Fruit fly (Drosophila melanogaster) whole organism, adult: ENCODE data around the gene SdicC.
"Not testable (repeated sequence)": the region's sequence is repeated elsewhere in the genome, so short reads cannot be mapped to it uniquely, and the experiment has no call there.

ENCODE experiments used
- CG11617 ChIP-seq: fragments of 200-800 bp; sonication (Bioruptor generic); optimal IDR thresholded peaks from 2 replicates; lab custom pipeline; 2017; ENCODE audit warnings: mild to moderate bottlenecking, missing biosample characterization, missing genetic modification reagents, missing genetic modification characterization
- CG12768 ChIP-seq: fragments of 200-800 bp; sonication (Bioruptor generic); optimal IDR thresholded peaks from 2 replicates; lab custom pipeline; 2017; ENCODE audit warnings: missing biosample characterization, missing genetic modification characterization, mild to moderate bottlenecking, moderate library complexity, missing genetic modification reagents
- CG14711 ChIP-seq: fragments of 200-800 bp; sonication (Bioruptor generic); optimal IDR thresholded peaks from 2 replicates; lab custom pipeline; 2018; ENCODE audit warnings: missing biosample characterization, mild to moderate bottlenecking, missing genetic modification characterization, moderate library complexity
- CG1620 ChIP-seq: fragments of 200-800 bp; sonication (Bioruptor generic); optimal IDR thresholded peaks from 2 replicates; lab custom pipeline; 2016; ENCODE audit warnings: missing biosample characterization, missing genetic modification characterization
- CG33017 ChIP-seq: fragments of 200-800 bp; sonication (Bioruptor generic); optimal IDR thresholded peaks from 2 replicates; lab custom pipeline; 2018; ENCODE audit warnings: missing biosample characterization, mild to moderate bottlenecking, missing genetic modification characterization, moderate library complexity
- CG5204 ChIP-seq: fragments of 200-800 bp; sonication (Bioruptor generic); optimal IDR thresholded peaks from 2 replicates; lab custom pipeline; 2016; ENCODE audit warnings: missing biosample characterization, missing genetic modification characterization
- CG7045 ChIP-seq: fragments of 200-800 bp; sonication (Bioruptor generic); optimal IDR thresholded peaks from 2 replicates; lab custom pipeline; 2017; ENCODE audit warnings: missing biosample characterization, mild to moderate bottlenecking, missing genetic modification characterization
- CG7101 ChIP-seq: fragments of 200-800 bp; sonication (Bioruptor generic); optimal IDR thresholded peaks from 2 replicates; lab custom pipeline; 2018; ENCODE audit warnings: missing biosample characterization, mild to moderate bottlenecking, missing genetic modification characterization, moderate library complexity
- Clk ChIP-seq: fragments of 200-800 bp; sonication (Bioruptor generic); optimal IDR thresholded peaks from 2 replicates; lab custom pipeline; 2017; ENCODE audit warnings: missing biosample characterization, missing genetic modification characterization
- Crg-1 ChIP-seq: fragments of 200-800 bp; sonication (Bioruptor generic); optimal IDR thresholded peaks from 2 replicates; lab custom pipeline; 2016; ENCODE audit warnings: missing biosample characterization, missing genetic modification characterization
- Hr96 ChIP-seq: fragments of 200-800 bp; sonication (Bioruptor generic); optimal IDR thresholded peaks from 2 replicates; lab custom pipeline; 2016; ENCODE audit warnings: missing biosample characterization, missing genetic modification characterization
- Mnt ChIP-seq: fragments of 200-800 bp; sonication (Bioruptor generic); optimal IDR thresholded peaks from 2 replicates; lab custom pipeline; 2016; ENCODE audit warnings: missing biosample characterization, mild to moderate bottlenecking, missing genetic modification characterization
- bab1 ChIP-seq: fragments of 200-800 bp; sonication (Bioruptor generic); optimal IDR thresholded peaks from 3 replicates; lab custom pipeline; 2019; ENCODE audit warnings: missing biosample characterization, mild to moderate bottlenecking, missing genetic modification characterization, moderate library complexity
- cic ChIP-seq: fragments of 200-800 bp; sonication (Bioruptor generic); optimal IDR thresholded peaks from 2 replicates; lab custom pipeline; 2017; ENCODE audit warnings: missing biosample characterization, mild to moderate bottlenecking, missing genetic modification characterization, moderate library complexity
- cnc ChIP-seq, 2 experiments: fragments of >200 bp; optimal IDR thresholded peaks; 2 replicates each; lab custom pipeline; 2017
- kay ChIP-seq: fragments of 200-800 bp; sonication (Bioruptor generic); peaks from one replicate; lab custom pipeline; 2016; ENCODE audit warnings: missing biosample characterization, missing genetic modification characterization, borderline replicate concordance
- ovo ChIP-seq: fragments of 200-800 bp; sonication (Bioruptor generic); optimal IDR thresholded peaks from 2 replicates; lab custom pipeline; 2016; ENCODE audit warnings: missing biosample characterization, missing genetic modification characterization
- pad ChIP-seq: fragments of 200-800 bp; sonication (Bioruptor generic); optimal IDR thresholded peaks from 3 replicates; lab custom pipeline; 2017; ENCODE audit warnings: missing biosample characterization, missing genetic modification characterization, mild to moderate bottlenecking, moderate library complexity, missing genetic modification reagents
- tj ChIP-seq: fragments of 200-800 bp; sonication (Bioruptor generic); optimal IDR thresholded peaks from 3 replicates; lab custom pipeline; 2017; ENCODE audit warnings: missing biosample characterization, mild to moderate bottlenecking, missing genetic modification characterization, moderate library complexity
- toe ChIP-seq: fragments of 200-800 bp; sonication (Bioruptor generic); optimal IDR thresholded peaks from 2 replicates; lab custom pipeline; 2016; ENCODE audit warnings: missing biosample characterization, missing genetic modification characterization

Gene SdicC

DNA sequence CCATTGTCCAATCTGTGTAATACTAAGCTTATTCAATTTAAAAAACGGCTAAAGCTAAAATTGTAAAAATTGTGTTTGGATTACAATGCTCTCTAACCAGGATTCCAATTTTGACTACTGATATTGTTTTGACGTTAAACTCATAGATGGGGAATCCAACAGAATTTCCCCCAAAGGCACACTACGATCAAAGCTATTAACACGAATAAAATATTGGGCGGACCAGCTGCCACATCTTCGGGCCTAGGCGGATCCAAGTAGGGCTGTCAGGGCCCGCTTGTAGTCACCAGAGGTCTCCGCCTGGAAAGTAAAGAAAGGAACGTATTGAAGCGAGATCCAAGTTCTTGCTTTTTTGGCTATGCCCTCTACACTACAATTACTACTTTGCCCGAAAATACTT is at the start of gene SdicC:
SdicC (minus strand) TSS at position 101 of the 400 bp plus-strand sequence.
- not testable (repeated sequence) for TF ChIP-seq CG7101 (tag; lab: Kevin White, UChicago); cnc (optimal IDR thresholded peaks at IDR 0.05; lab: Kevin White, UChicago); CG12768 (GFP tag; lab: Kevin White, UChicago)

DNA sequence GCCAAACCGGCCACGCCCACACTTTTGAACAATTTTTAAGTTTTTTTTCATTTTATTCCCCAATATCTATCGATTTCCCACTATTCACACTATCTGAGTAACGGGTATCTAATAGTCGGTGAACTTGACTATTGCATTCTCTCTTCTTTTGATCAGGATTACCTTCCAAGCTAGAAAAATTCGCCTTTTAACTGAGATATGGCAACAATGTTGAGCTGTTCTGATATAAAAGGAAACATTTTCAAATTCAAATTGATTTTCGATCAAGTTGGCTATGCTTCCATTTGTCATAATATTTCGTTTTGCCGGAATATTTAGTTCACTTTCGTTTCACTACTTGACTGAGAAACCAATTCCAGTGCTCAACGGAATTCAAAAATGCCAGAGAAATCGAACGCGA is 41.9 kb upstream of the SdicC start, which contains the start of gene CG42577:
CG42577 (plus strand) TSS at position 301 of the 400 bp plus-strand sequence.
- TF ChIP-seq bab1 (GFP tag; lab: Kevin White, UChicago); CG7101 (tag; lab: Kevin White, UChicago); Hr96 (GFP tag; lab: Kevin White, UChicago): not testable (repeated sequence)

DNA sequence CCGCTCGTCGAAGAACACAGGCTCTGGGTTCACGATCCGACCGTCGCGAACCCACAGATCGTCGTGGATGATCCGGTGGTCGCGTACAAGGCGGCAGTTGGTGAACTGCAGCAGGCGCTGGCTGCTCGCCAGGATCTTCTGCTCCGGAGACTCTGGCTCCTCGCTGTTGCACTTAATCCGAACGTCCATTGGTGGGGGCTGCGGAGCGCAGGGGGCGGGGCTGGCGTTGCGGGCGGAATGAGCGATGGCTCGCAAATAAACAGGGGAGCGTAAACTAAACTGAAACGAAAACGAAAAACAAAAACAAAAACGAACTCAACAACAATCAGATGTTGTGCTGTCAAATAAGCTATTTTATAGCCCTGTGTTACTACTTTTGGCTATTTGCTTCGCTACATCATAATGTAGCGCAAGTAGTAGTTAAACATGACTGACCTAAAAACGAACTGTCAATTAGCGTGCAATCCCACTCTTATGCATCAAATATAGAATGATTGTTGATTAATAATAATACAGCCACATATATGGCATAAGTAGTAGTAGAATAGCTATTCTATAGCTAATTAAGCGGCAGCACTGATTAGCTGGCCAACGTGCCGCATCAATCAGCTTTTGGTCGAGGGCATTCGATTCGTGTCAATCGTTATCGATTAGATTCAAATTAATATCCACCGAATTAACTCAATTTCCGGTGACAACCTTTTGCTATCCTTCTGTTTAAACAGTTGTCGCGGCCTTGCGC is 40.0 kb upstream of the SdicC start, which contains the start of gene CG17065:
CG17065 (minus strand) TSS at position 351 of the 742 bp plus-strand sequence.
- TF ChIP-seq Hr96 (GFP tag; lab: Kevin White, UChicago): no peak
- TF ChIP-seq CG12768 (GFP tag; lab: Kevin White, UChicago): no peak
- TF ChIP-seq CG14711: no peak
- no peak for TF ChIP-seq CG33017 (tag; lab: Kevin White, UChicago)
- no peak for TF ChIP-seq CG11617
- TF ChIP-seq cnc (optimal IDR thresholded peaks at IDR 0.05; lab: Kevin White, UChicago): no peak
- TF ChIP-seq CG7101 (tag; lab: Kevin White, UChicago): peak; percentile 18
- no peak for TF ChIP-seq cic (GFP tag; lab: Kevin White, UChicago)
- no peak for TF ChIP-seq kay (GFP tag; lab: Kevin White, UChicago)
- no peak for TF ChIP-seq tj (GFP tag; lab: Kevin White, UChicago)
- TF ChIP-seq ovo (GFP tag; lab: Kevin White, UChicago): peak; percentile 0
- peak; percentile 26 for TF ChIP-seq bab1 (GFP tag; lab: Kevin White, UChicago)
- peak; percentile 44 for TF ChIP-seq CG5204 (GFP tag; lab: Kevin White, UChicago)
- no peak for TF ChIP-seq Clk (GFP tag; lab: Kevin White, UChicago)
- TF ChIP-seq pad (GFP tag; lab: Kevin White, UChicago): no peak
- TF ChIP-seq Crg-1 (GFP tag; lab: Kevin White, UChicago): no peak
- TF ChIP-seq CG7045 (GFP tag; lab: Kevin White, UChicago): no peak
- no peak for TF ChIP-seq CG1620 (GFP tag; lab: Kevin White, UChicago)
- TF ChIP-seq Mnt: no peak
- no peak for TF ChIP-seq toe (GFP tag; lab: Kevin White, UChicago)

DNA sequence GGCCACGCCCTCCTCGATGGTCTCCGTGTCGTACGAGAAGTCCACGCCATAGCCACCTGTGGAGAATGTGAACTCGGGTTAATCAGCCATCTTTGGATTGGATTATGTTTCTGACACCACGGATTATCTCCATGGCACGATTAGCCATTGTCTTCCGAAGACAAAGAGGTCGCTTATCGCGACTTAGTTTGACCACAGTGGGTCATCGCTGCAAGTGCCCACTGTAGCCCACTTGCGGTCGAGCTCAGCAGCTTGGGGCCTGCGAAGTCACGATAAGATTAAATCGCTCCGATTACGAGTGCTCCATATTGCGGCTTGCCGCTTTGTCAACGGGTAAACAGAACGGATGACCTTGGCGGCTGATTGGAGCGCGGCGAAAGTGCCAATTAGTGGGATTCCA is 38.9 kb upstream of the SdicC start:
- TF ChIP-seq cnc (optimal IDR thresholded peaks at IDR 0.05; lab: Kevin White, UChicago) (no peak), CG7101 (tag; lab: Kevin White, UChicago) (no peak), CG33017 (tag; lab: Kevin White, UChicago) (no peak), ovo (GFP tag; lab: Kevin White, UChicago) (no peak), cic (GFP tag; lab: Kevin White, UChicago) (no peak), CG12768 (GFP tag; lab: Kevin White, UChicago) (no peak), CG11617 (no peak), CG14711 (no peak), CG5204 (GFP tag; lab: Kevin White, UChicago) (no peak), CG1620 (GFP tag; lab: Kevin White, UChicago) (no peak)

DNA sequence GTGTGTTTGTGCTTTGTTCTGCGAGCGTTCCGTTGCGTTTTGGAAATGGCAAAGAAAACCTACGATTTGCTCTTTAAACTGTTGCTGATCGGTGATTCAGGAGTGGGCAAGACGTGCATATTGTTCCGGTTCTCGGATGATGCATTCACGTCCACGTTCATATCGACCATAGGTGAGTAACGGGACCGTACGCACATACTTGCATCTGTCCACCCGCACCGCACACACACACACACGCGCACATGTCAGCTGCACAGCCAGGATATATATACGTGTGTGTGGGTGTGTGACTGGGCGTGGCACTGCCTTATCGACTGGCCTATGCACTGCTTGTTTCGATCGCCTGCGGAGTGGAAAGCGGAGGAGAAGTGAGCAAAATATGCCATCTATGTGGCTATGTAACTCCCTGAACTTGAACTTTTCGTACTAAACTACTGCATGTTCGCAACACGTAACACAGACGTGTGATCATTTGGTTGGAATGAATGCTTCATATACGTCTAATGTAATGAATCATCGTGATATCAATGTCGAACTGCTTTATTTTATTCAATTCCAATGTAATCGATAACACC is 34.6 kb upstream of the SdicC start:
- peak; percentile 77 for TF ChIP-seq ovo (GFP tag; lab: Kevin White, UChicago)
- peak; percentile 41 for TF ChIP-seq Mnt
- TF ChIP-seq Hr96 (GFP tag; lab: Kevin White, UChicago): no peak
- TF ChIP-seq Crg-1 (GFP tag; lab: Kevin White, UChicago): no peak
- TF ChIP-seq CG7045 (GFP tag; lab: Kevin White, UChicago): no peak
- no peak for TF ChIP-seq CG14711
- TF ChIP-seq cnc (optimal IDR thresholded peaks at IDR 0.05; lab: Kevin White, UChicago): no peak
- TF ChIP-seq tj (GFP tag; lab: Kevin White, UChicago): no peak
- TF ChIP-seq kay (GFP tag; lab: Kevin White, UChicago): peak; percentile 4
- no peak for TF ChIP-seq CG11617

DNA sequence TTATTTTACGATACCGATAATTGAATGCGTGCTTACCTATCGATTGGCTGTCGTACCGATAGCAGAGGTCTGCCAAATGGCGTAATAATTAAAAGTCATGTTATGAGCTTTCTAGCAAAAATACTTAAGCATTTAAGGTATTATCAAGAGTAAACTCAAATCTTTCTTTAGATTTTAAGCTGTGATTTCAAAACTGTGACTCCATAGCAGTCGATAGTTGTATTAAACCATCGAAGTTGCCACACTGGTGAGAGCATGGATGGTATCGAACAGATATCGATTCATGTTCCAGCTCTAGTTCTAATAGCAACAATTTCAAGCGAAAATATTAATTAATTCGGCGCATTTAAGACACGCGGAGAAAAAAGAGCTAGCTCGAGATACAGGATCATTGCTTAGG is 34.0 kb upstream of the SdicC start, which contains the start of the genes CG17068 and Rab10:
CG17068 (minus strand) TSS at position 25 of the 400 bp plus-strand sequence.
Rab10 (plus strand) TSS at position 270 of the 400 bp plus-strand sequence.
- TF ChIP-seq CG5204 (GFP tag; lab: Kevin White, UChicago) (peak; percentile 8), CG7045 (GFP tag; lab: Kevin White, UChicago) (no peak), CG33017 (tag; lab: Kevin White, UChicago) (no peak), CG7101 (tag; lab: Kevin White, UChicago) (peak; percentile 21), Hr96 (GFP tag; lab: Kevin White, UChicago) (peak; percentile 22), CG1620 (GFP tag; lab: Kevin White, UChicago) (peak; percentile 23), Mnt (peak; percentile 38), tj (GFP tag; lab: Kevin White, UChicago) (peak; percentile 8)
